Fruit fly (Drosophila melanogaster): ENCODE results near the gene Edg78E.

DNA sequence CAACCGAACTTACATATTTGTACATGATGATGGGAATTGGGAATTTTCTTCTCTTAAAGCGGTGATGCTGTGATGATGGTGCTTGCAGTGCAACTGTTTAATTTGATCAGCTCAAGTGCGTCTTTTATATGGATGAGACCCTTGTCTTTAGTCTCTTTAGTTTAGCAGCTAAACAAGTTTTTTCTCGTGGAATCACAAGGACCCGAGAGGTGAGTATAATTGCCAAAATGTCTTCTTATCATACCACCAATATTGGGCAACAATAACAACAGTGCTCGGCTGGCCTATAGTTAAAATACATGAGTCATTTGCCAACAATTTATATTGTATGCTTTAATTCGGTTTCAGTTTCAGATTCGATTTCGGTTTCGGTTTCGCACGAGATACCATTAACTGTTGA lies at the start of gene Edg78E:
- TF ChIP-seq h (optimal IDR thresholded peaks at IDR 0.05) = no peak
- no peak for TF ChIP-seq psq (optimal IDR thresholded peaks at IDR 0.05)
- no peak for TF ChIP-seq ttk (optimal IDR thresholded peaks at IDR 0.05)
- no peak for TF ChIP-seq insv (optimal IDR thresholded peaks at IDR 0.05)
- no peak for TF ChIP-seq Sin3A (optimal IDR thresholded peaks at IDR 0.05)

Data from Kc167 (cell line).